Fruit fly (Drosophila melanogaster) whole organism, embryonic: ENCODE results near the gene CG14820.

Experiments
- ATbp ChIP-seq: fragments of 200-800 bp; sonication (Bioruptor generic); optimal IDR thresholded peaks from 2 replicates; lab custom pipeline; 2017; ENCODE audit warnings: missing biosample characterization, mild to moderate bottlenecking, missing genetic modification characterization, missing genetic modification reagents
- CG11696 ChIP-seq: fragments of 200-800 bp; sonication (Bioruptor generic); IDR thresholded peaks from 2 replicates; pipeline ENCODE4 v1.3.6; 2022; ENCODE audit warnings: missing biosample characterization, missing genetic modification characterization
- CG12155 ChIP-seq: fragments of 200-800 bp; sonication (Bioruptor generic); optimal IDR thresholded peaks from 3 replicates; lab custom pipeline; 2016; ENCODE audit warnings: missing biosample characterization, missing genetic modification characterization
- CG13287 ChIP-seq: fragments of 200-800 bp; sonication (Bioruptor generic); IDR thresholded peaks from 2 replicates; pipeline ENCODE4 v1.3.6; 2022; ENCODE audit warnings: missing biosample characterization, missing genetic modification characterization; ENCODE audit not compliant: partially characterized antibody
- CG15514 ChIP-seq: fragments of 200-800 bp; sonication (Bioruptor generic); optimal IDR thresholded peaks from 3 replicates; lab custom pipeline; 2017; ENCODE audit warnings: missing biosample characterization, missing genetic modification characterization, mild to moderate bottlenecking, moderate library complexity, missing genetic modification reagents
- CG18599 ChIP-seq: fragments of 200-800 bp; sonication (Bioruptor generic); optimal IDR thresholded peaks from 3 replicates; lab custom pipeline; 2017; ENCODE audit warnings: missing biosample characterization, missing genetic modification characterization, mild to moderate bottlenecking, moderate library complexity, missing genetic modification reagents
- CG3163 ChIP-seq: fragments of 200-800 bp; sonication (Bioruptor generic); optimal IDR thresholded peaks from 3 replicates; lab custom pipeline; 2016; ENCODE audit warnings: missing biosample characterization, missing genetic modification characterization
- CG43689 ChIP-seq: fragments of 200-800 bp; sonication (Bioruptor generic); IDR thresholded peaks from 2 replicates; pipeline ENCODE4 v1.3.6; 2022; ENCODE audit warnings: missing biosample characterization, missing genetic modification characterization
- CG4404 ChIP-seq: fragments of 200-800 bp; sonication (Bioruptor generic); IDR thresholded peaks from 2 replicates; pipeline ENCODE4 v1.3.6; 2022; ENCODE audit warnings: missing biosample characterization, missing genetic modification characterization
- CG4707 ChIP-seq: fragments of 200-800 bp; sonication (Bioruptor generic); optimal IDR thresholded peaks from 2 replicates; lab custom pipeline; 2018; ENCODE audit warnings: missing biosample characterization, mild to moderate bottlenecking, missing genetic modification characterization, moderate library complexity
- CG7987 ChIP-seq: fragments of 200-800 bp; sonication (Bioruptor generic); optimal IDR thresholded peaks from 2 replicates; lab custom pipeline; 2018; ENCODE audit warnings: missing biosample characterization, mild to moderate bottlenecking, missing genetic modification characterization, moderate library complexity
- CG8089 ChIP-seq: fragments of 200-800 bp; sonication (Bioruptor generic); optimal IDR thresholded peaks from 3 replicates; lab custom pipeline; 2016; ENCODE audit warnings: missing biosample characterization, missing genetic modification characterization
- CG9215 ChIP-seq: fragments of 200-800 bp; sonication (Bioruptor generic); IDR thresholded peaks from 2 replicates; pipeline ENCODE4 v1.3.6; 2022; ENCODE audit warnings: missing biosample characterization, missing genetic modification characterization
- Doc3 ChIP-seq: fragments of 200-800 bp; sonication (Bioruptor generic); IDR thresholded peaks from 3 replicates; pipeline ENCODE4 v1.3.6; 2022; ENCODE audit warnings: missing biosample characterization, missing genetic modification characterization; ENCODE audit not compliant: partially characterized antibody
- ERR ChIP-seq: fragments of 200-800 bp; sonication (Bioruptor generic); optimal IDR thresholded peaks from 2 replicates; lab custom pipeline; 2016; ENCODE audit warnings: missing biosample characterization, missing genetic modification characterization
- HLH54F ChIP-seq: fragments of 200-800 bp; sonication (Bioruptor generic); optimal IDR thresholded peaks from 3 replicates; lab custom pipeline; 2016; ENCODE audit warnings: missing biosample characterization, missing genetic modification characterization
- Hr39 ChIP-seq: fragments of >200 bp; optimal IDR thresholded peaks from 2 replicates; lab custom pipeline; 2017
- NC2β ChIP-seq: fragments of 200-800 bp; sonication (Bioruptor generic); optimal IDR thresholded peaks from 2 replicates; lab custom pipeline; 2016; ENCODE audit warnings: missing biosample characterization, missing genetic modification characterization
- Nf-YB ChIP-seq: fragments of 200-800 bp; sonication (Bioruptor generic); optimal IDR thresholded peaks from 3 replicates; lab custom pipeline; 2019; ENCODE audit warnings: missing biosample characterization, mild to moderate bottlenecking, missing genetic modification characterization, moderate library complexity
- al ChIP-seq: fragments of 200-800 bp; sonication (Bioruptor generic); IDR thresholded peaks from 2 replicates; pipeline ENCODE4 v1.3.6; 2022; ENCODE audit warnings: missing biosample characterization, missing genetic modification characterization
- ase ChIP-seq: fragments of 200-800 bp; sonication (Bioruptor generic); IDR thresholded peaks from 3 replicates; pipeline ENCODE4 v1.3.6; 2022; ENCODE audit warnings: missing biosample characterization, missing genetic modification characterization
- bigmax ChIP-seq: fragments of 200-800 bp; sonication (Bioruptor generic); optimal IDR thresholded peaks from 2 replicates; lab custom pipeline; 2018; ENCODE audit warnings: missing biosample characterization, mild to moderate bottlenecking, missing genetic modification characterization
- bsh ChIP-seq, 2 experiments: fragments of 200-800 bp; sonication (Bioruptor generic); optimal IDR thresholded peaks; 2 replicates each; lab custom pipeline; 2017 to 2018; ENCODE audit warnings: mild to moderate bottlenecking in 2 of 2, missing biosample characterization in 2 of 2, missing genetic modification characterization in 2 of 2, moderate library complexity in 1 of 2
- danr ChIP-seq: fragments of 200-800 bp; sonication (Bioruptor generic); IDR thresholded peaks from 2 replicates; pipeline ENCODE4 v1.3.6; 2022; ENCODE audit warnings: missing biosample characterization, missing genetic modification characterization
- fd3F ChIP-seq: fragments of 200-800 bp; sonication (Bioruptor generic); optimal IDR thresholded peaks from 2 replicates; lab custom pipeline; 2018; ENCODE audit warnings: missing biosample characterization, mild to moderate bottlenecking, missing genetic modification characterization, moderate library complexity
- fd64A ChIP-seq: fragments of 200-800 bp; sonication (Bioruptor generic); optimal IDR thresholded peaks from 3 replicates; lab custom pipeline; 2018; ENCODE audit warnings: missing biosample characterization, mild to moderate bottlenecking, missing genetic modification characterization
- fd96Cb ChIP-seq: fragments of 200-800 bp; sonication (Bioruptor generic); optimal IDR thresholded peaks from 2 replicates; lab custom pipeline; 2018; ENCODE audit warnings: missing biosample characterization, mild to moderate bottlenecking, missing genetic modification characterization, moderate library complexity
- fu2 ChIP-seq: fragments of 200-800 bp; sonication (Bioruptor generic); optimal IDR thresholded peaks from 2 replicates; lab custom pipeline; 2016; ENCODE audit warnings: missing biosample characterization, missing genetic modification characterization
- grau ChIP-seq: fragments of 200-800 bp; optimal IDR thresholded peaks from 3 replicates; lab custom pipeline; 2019; ENCODE audit warnings: missing biosample characterization, mild to moderate bottlenecking, missing genetic modification characterization, moderate library complexity
- hb ChIP-seq: fragments of 200-800 bp; sonication (Bioruptor generic); IDR thresholded peaks from 3 replicates; pipeline ENCODE4 v1.3.6; 2022; ENCODE audit warnings: missing biosample characterization, missing genetic modification characterization; ENCODE audit not compliant: partially characterized antibody
- hbn ChIP-seq: fragments of 200-800 bp; sonication (Bioruptor generic); IDR thresholded peaks from 2 replicates; pipeline ENCODE4 v1.3.6; 2022; ENCODE audit warnings: missing biosample characterization, missing genetic modification characterization; ENCODE audit not compliant: partially characterized antibody
- jumu ChIP-seq: fragments of 200-800 bp; sonication (Bioruptor generic); optimal IDR thresholded peaks from 3 replicates; lab custom pipeline; 2016; ENCODE audit warnings: missing biosample characterization, missing genetic modification characterization
- kni ChIP-seq: fragments of 200-800 bp; sonication (Bioruptor generic); optimal IDR thresholded peaks from 3 replicates; lab custom pipeline; 2017; ENCODE audit warnings: mild to moderate bottlenecking, missing biosample characterization, missing genetic modification reagents, missing genetic modification characterization
- lbe ChIP-seq: fragments of 200-800 bp; sonication (Bioruptor generic); optimal IDR thresholded peaks from 2 replicates; lab custom pipeline; 2016; ENCODE audit warnings: missing biosample characterization, mild to moderate bottlenecking, missing genetic modification characterization
- nau ChIP-seq: fragments of 200-800 bp; sonication (Bioruptor generic); optimal IDR thresholded peaks from 3 replicates; lab custom pipeline; 2017; ENCODE audit warnings: missing biosample characterization, mild to moderate bottlenecking, missing genetic modification characterization, missing genetic modification reagents
- nmo ChIP-seq: fragments of 200-800 bp; sonication (Bioruptor generic); optimal IDR thresholded peaks from 2 replicates; lab custom pipeline; 2018; ENCODE audit warnings: missing biosample characterization, mild to moderate bottlenecking, missing genetic modification characterization, moderate library complexity
- pan ChIP-seq, 4 experiments: fragments of >200 bp in 3 of 4; fragments of 200-800 bp in 1 of 4; sonication (Bioruptor generic) in 1 of 4; optimal IDR thresholded peaks in 3 of 4; IDR thresholded peaks in 1 of 4; 2 replicates each; pipeline versions ENCODE4 v1.3.6 to Lab custom; 2017 to 2022; ENCODE audit warnings: missing biosample characterization in 2 of 4, missing genetic modification characterization in 2 of 4, mixed read lengths in 1 of 4
- pb ChIP-seq: fragments of 200-800 bp; sonication (Bioruptor generic); optimal IDR thresholded peaks from 3 replicates; lab custom pipeline; 2016; ENCODE audit warnings: missing biosample characterization, missing genetic modification characterization
- peb ChIP-seq: fragments of 200-800 bp; sonication (Bioruptor generic); IDR thresholded peaks from 2 replicates; pipeline ENCODE4 v1.3.6; 2022; ENCODE audit warnings: missing biosample characterization, missing genetic modification characterization
- scrt ChIP-seq: fragments of 200-800 bp; sonication (Bioruptor generic); optimal IDR thresholded peaks from 2 replicates; lab custom pipeline; 2018; ENCODE audit warnings: missing biosample characterization, mild to moderate bottlenecking, missing genetic modification characterization, moderate library complexity
- sens ChIP-seq: fragments of 200-800 bp; sonication (Bioruptor generic); peaks from one replicate; lab custom pipeline; 2016; ENCODE audit warnings: missing biosample characterization, missing genetic modification characterization
- shn ChIP-seq: fragments of 200-800 bp; sonication (Bioruptor generic); optimal IDR thresholded peaks from 3 replicates; lab custom pipeline; 2016; ENCODE audit warnings: missing biosample characterization, missing genetic modification characterization
- sim ChIP-seq: fragments of 200-800 bp; sonication (Bioruptor generic); IDR thresholded peaks from 2 replicates; pipeline ENCODE4 v1.3.6; 2022; ENCODE audit warnings: missing biosample characterization, missing genetic modification characterization
- slbo ChIP-seq: fragments of 200-800 bp; sonication (Bioruptor generic); IDR thresholded peaks from 2 replicates; pipeline ENCODE4 v1.3.6; 2022; ENCODE audit warnings: missing biosample characterization, missing genetic modification characterization
- sob ChIP-seq: fragments of 200-800 bp; sonication (Bioruptor generic); IDR thresholded peaks from 2 replicates; pipeline ENCODE4 v1.3.6; 2022; ENCODE audit warnings: missing biosample characterization, missing genetic modification characterization
- tx ChIP-seq: fragments of 200-800 bp; sonication (Bioruptor generic); optimal IDR thresholded peaks from 2 replicates; lab custom pipeline; 2016; ENCODE audit warnings: missing biosample characterization, missing genetic modification characterization
- z ChIP-seq: fragments of 200-800 bp; sonication (Bioruptor generic); IDR thresholded peaks from 3 replicates; pipeline ENCODE4 v1.3.6; 2022; ENCODE audit warnings: missing biosample characterization, missing genetic modification characterization

The CG14820 gene

dm6 chr3L:6955254-6956229, 22.8 kb downstream of the CG14820 start, which contains the start of the genes CG10077 and CG9948 (continued):
- TF ChIP-seq scrt (GFP tag; lab: Kevin White, UChicago) (peak; percentile 65), sim (GFP tag; lab: Robert Waterston, UW) (peak; percentile 75; the same call in 1 of the 2 replicates), CG43689 (GFP tag; lab: Robert Waterston, UW) (peak; percentile 64), peb (peak; percentile 84), bigmax (GFP tag; lab: Kevin White, UChicago) (peak; percentile 19), bsh (GFP tag; optimal IDR thresholded peaks at IDR 0.05; lab: Kevin White, UChicago) (peak; percentile 73 to 94), ase (GFP tag; lab: Robert Waterston, UW) (peak; percentile 88), HLH54F (GFP tag; lab: Kevin White, UChicago) (peak; percentile 51), lbe (peak; percentile 89), CG4707 (GFP tag; lab: Kevin White, UChicago) (peak; percentile 75), kni (peak; percentile 64), CG3163 (GFP tag; lab: Kevin White, UChicago) (no peak), CG15514 (GFP tag; lab: Kevin White, UChicago) (peak; percentile 77), slbo (GFP tag; lab: Robert Waterston, UW) (peak; percentile 95), danr (GFP tag; lab: Robert Waterston, UW) (peak; percentile 77), CG4404 (GFP tag; lab: Robert Waterston, UW) (peak; percentile 73), sens (peak; percentile 96), NC2β (peak; percentile 40), ATbp (peak; percentile 86), fd96Cb (tag; lab: Kevin White, UChicago) (peak; percentile 88), pb (GFP tag; lab: Kevin White, UChicago) (no peak), hbn (GFP tag; lab: Robert Waterston, UW) (peak; percentile 71), fd3F (GFP tag; lab: Kevin White, UChicago) (peak; percentile 85), grau (tag; lab: Kevin White, UChicago) (peak; percentile 100), CG7987 (GFP tag; lab: Kevin White, UChicago) (peak; percentile 79), sob (GFP tag; lab: Robert Waterston, UW) (peak; percentile 90), hb (GFP tag; lab: Robert Waterston, UW) (peak; percentile 78; the same call in 2 of the 3 replicates), CG9215 (GFP tag; lab: Robert Waterston, UW) (peak; percentile 79), fu2 (GFP tag; lab: Kevin White, UChicago) (peak; percentile 34), fd64A (peak; percentile 51), z (GFP tag; lab: Robert Waterston, UW) (no peak), Hr39 (lab: Kevin White, UChicago) (no peak), al (GFP tag; lab: Robert Waterston, UW) (peak; percentile 79), pan (optimal IDR thresholded peaks at IDR 0.05; lab: Kevin White, UChicago) (no peak), pan (GFP tag; optimal IDR thresholded peaks at IDR 0.05 in 1 of 2, IDR thresholded peaks at IDR 0.05 in 1 of 2) (peak in 1 of 2 experiments; percentile 94), Doc3 (GFP tag; lab: Robert Waterston, UW) (peak; percentile 82), CG11696 (peak; percentile 63), CG8089 (GFP tag; lab: Kevin White, UChicago) (no peak), nmo (peak; percentile 91), ERR (GFP tag; lab: Kevin White, UChicago) (peak; percentile 21), CG12155 (GFP tag; lab: Kevin White, UChicago) (peak; percentile 80), CG13287 (GFP tag; lab: Robert Waterston, UW) (peak; percentile 78), tx (peak; percentile 9), nau (GFP tag; lab: Kevin White, UChicago) (peak; percentile 76), jumu (GFP tag; lab: Kevin White, UChicago) (peak; percentile 38), shn (peak; percentile 40), CG18599 (GFP tag; lab: Kevin White, UChicago) (peak; percentile 89), Nf-YB (peak; percentile 71)
